Worm (Caenorhabditis elegans) whole organism, L1 larva: ENCODE data around the gene str-102.
A peak's percentile ranks its signal among the peaks of the same experiment; 100 is the strongest.

ENCODE experiments used
- F16B12.6 ChIP-seq: fragments of 150-350 bp; optimal IDR thresholded peaks from 2 replicates; lab custom pipeline; 2014; ENCODE audit warnings: missing biosample characterization, missing genetic modification characterization
- elt-2 ChIP-seq: sonication (generic microtip); optimal IDR thresholded peaks from 2 replicates; lab custom pipeline; 2016; ENCODE audit warnings: missing genetic modification characterization, mild to moderate bottlenecking, inconsistent platforms, missing compliant biosample characterization, missing genetic modification reagents
- lin-13 ChIP-seq: fragments of 150-350 bp; optimal IDR thresholded peaks from 2 replicates; lab custom pipeline; 2014; ENCODE audit warnings: missing biosample characterization, missing genetic modification reagents, missing genetic modification characterization
- nhr-28 ChIP-seq: fragments of 150-350 bp; optimal IDR thresholded peaks from 2 replicates; lab custom pipeline; 2014; ENCODE audit warnings: missing biosample characterization, missing genetic modification characterization
- nhr-47 ChIP-seq: sonication (generic microtip); optimal IDR thresholded peaks from 2 replicates; lab custom pipeline; 2016; ENCODE audit warnings: mild to moderate bottlenecking, missing genetic modification characterization, moderate library complexity, missing compliant biosample characterization
- snpc-4 ChIP-seq: fragments of 150-350 bp; optimal IDR thresholded peaks from 2 replicates; lab custom pipeline; 2014; ENCODE audit warnings: missing biosample characterization, missing genetic modification characterization

str-102 gene

ce11 chrV:15434647-15435046 is 49.8 kb downstream of the str-102 start:
- TF ChIP-seq nhr-28 (tag; lab: Kevin White, UChicago) = no peak
- peak; percentile 36 for TF ChIP-seq elt-2 (tag; lab: Kevin White, UChicago)
- no peak for TF ChIP-seq snpc-4 (tag; lab: Kevin White, UChicago)

- TF ChIP-seq nhr-47 = no peak
- no peak for TF ChIP-seq F16B12.6 (tag; lab: Kevin White, UChicago)
- TF ChIP-seq lin-13 (GFP tag; lab: Kevin White, UChicago) = no peak
- TF ChIP-seq elt-2 (tag; lab: Kevin White, UChicago) = peak; percentile 61
Observed at ce11 chrV:15436133-15436532, 51.3 kb downstream of the str-102 start.
